Worm (Caenorhabditis elegans) whole organism, late embryonic: ENCODE results near the gene kqt-2.

ENCODE experiments used
- C38D4.7 ChIP-seq: fragments of 200-800 bp; sonication (Bioruptor generic); optimal IDR thresholded peaks from 2 replicates; lab custom pipeline; 2018; ENCODE audit warnings: mild to moderate bottlenecking, missing genetic modification characterization, moderate library complexity, missing compliant biosample characterization
- ama-1 ChIP-seq: fragments of 150-350 bp; optimal IDR thresholded peaks from 2 replicates; lab custom pipeline; 2014
- ceh-24 ChIP-seq: sonication (generic microtip); optimal IDR thresholded peaks from 2 replicates; lab custom pipeline; 2016; ENCODE audit warnings: mild to moderate bottlenecking, missing genetic modification characterization, missing compliant biosample characterization
- ceh-45 ChIP-seq: fragments of 200-800 bp; sonication (Bioruptor generic); IDR thresholded peaks from 2 replicates; pipeline ENCODE4 v1.3.6; 2022; ENCODE audit warnings: missing genetic modification reagents, missing genetic modification characterization, missing compliant biosample characterization
- ceh-48 ChIP-seq: sonication (generic microtip); optimal IDR thresholded peaks from 2 replicates; lab custom pipeline; 2016; ENCODE audit warnings: missing genetic modification characterization, inconsistent platforms, missing compliant biosample characterization
- ceh-9 ChIP-seq: sonication (generic microtip); optimal IDR thresholded peaks from 2 replicates; lab custom pipeline; 2016; ENCODE audit warnings: mild to moderate bottlenecking, missing genetic modification characterization, inconsistent platforms, missing compliant biosample characterization
- elt-2 ChIP-seq: sonication (generic microtip); optimal IDR thresholded peaks from 2 replicates; lab custom pipeline; 2016; ENCODE audit warnings: missing genetic modification reagents, missing genetic modification characterization, missing compliant biosample characterization
- fkh-10 ChIP-seq: fragments of 150-350 bp; optimal IDR thresholded peaks from 2 replicates; lab custom pipeline; 2014; ENCODE audit warnings: missing biosample characterization, missing genetic modification reagents, missing genetic modification characterization
- hlh-6 ChIP-seq: sonication (generic microtip); optimal IDR thresholded peaks from 2 replicates; lab custom pipeline; 2016; ENCODE audit warnings: missing genotype, missing genetic modification characterization, missing compliant biosample characterization
- lin-11 ChIP-seq: fragments of 200-800 bp; sonication (Bioruptor generic); optimal IDR thresholded peaks from 2 replicates; lab custom pipeline; 2018; ENCODE audit warnings: mild to moderate bottlenecking, missing genetic modification characterization, missing compliant biosample characterization
- madf-2 ChIP-seq: sonication (generic microtip); optimal IDR thresholded peaks from 2 replicates; lab custom pipeline; 2017; ENCODE audit warnings: missing genetic modification characterization, missing compliant biosample characterization
- pha-2 ChIP-seq: sonication (generic microtip); optimal IDR thresholded peaks from 2 replicates; lab custom pipeline; 2017; ENCODE audit warnings: mild to moderate bottlenecking, missing genetic modification characterization, missing compliant biosample characterization
- unc-42 ChIP-seq: sonication (generic microtip); optimal IDR thresholded peaks from 2 replicates; lab custom pipeline; 2016; ENCODE audit warnings: missing genotype, missing genetic modification characterization, missing compliant biosample characterization
- unc-86 ChIP-seq: sonication (generic microtip); optimal IDR thresholded peaks from 2 replicates; lab custom pipeline; 2016; ENCODE audit warnings: missing genetic modification characterization, missing compliant biosample characterization

DNA sequence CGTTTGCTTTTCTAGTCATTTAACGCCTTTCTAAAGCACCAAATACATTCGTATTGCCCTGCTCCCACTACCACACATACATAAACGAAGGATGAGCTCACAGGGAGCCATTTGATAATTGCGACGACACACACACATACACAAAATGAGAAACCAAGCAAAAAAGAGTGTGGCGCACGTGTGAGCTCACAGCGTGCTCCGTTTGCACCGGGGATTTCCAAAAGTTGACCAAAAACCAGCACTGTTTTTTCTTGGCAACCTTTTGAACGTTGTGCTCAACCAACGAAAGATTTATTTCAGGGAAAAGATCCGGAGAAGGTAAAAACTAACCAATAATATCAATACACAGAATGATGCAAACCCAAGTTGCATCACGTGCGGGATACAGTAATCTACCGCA, 28.7 kb upstream of the kqt-2 start, which contains the start of gene ksr-1:
- TF ChIP-seq ceh-45 (GFP tag; lab: Robert Waterston, UW) = no peak
- TF ChIP-seq ama-1 = no peak
- TF ChIP-seq ceh-9 = no peak
- TF ChIP-seq elt-2 (tag; lab: Kevin White, UChicago) = no peak
- no peak for TF ChIP-seq fkh-10 (GFP tag; lab: Kevin White, UChicago)
- no peak for TF ChIP-seq lin-11 (tag; lab: Kevin White, UChicago)
- no peak for TF ChIP-seq pha-2 (tag; lab: Kevin White, UChicago)
- TF ChIP-seq unc-86 (tag; lab: Kevin White, UChicago) = no peak
- no peak for TF ChIP-seq C38D4.7
- TF ChIP-seq ceh-48 (tag; lab: Kevin White, UChicago) = no peak
- no peak for TF ChIP-seq ceh-24 (tag; lab: Kevin White, UChicago)
- no peak for TF ChIP-seq unc-42 (tag; lab: Kevin White, UChicago)
- no peak for TF ChIP-seq madf-2 (tag; lab: Kevin White, UChicago)
- no peak for TF ChIP-seq hlh-6 (tag; lab: Kevin White, UChicago)
